Worm (Caenorhabditis elegans) whole organism, young adult: ENCODE results near the gene nspd-6.

ENCODE experiments used
- F37B4.10 ChIP-seq: fragments of 200-800 bp; sonication (Bioruptor generic); IDR thresholded peaks from 2 replicates; pipeline ENCODE4 v1.3.6; 2022; ENCODE audit warnings: missing genetic modification characterization, missing compliant biosample characterization
- Y53F4B.3 ChIP-seq: fragments of 200-800 bp; sonication (Bioruptor generic); IDR thresholded peaks from 2 replicates; pipeline ENCODE4 v1.3.6; 2022; ENCODE audit warnings: missing genetic modification reagents, missing genetic modification characterization, missing compliant biosample characterization
- Y67H2A.10 ChIP-seq: fragments of 200-800 bp; sonication (Bioruptor generic); conservative IDR thresholded peaks from 2 replicates; pipeline ENCODE4 v1.3.6; 2022; ENCODE audit warnings: missing genetic modification reagents, missing genetic modification characterization, missing compliant biosample characterization
- ZK185.1 ChIP-seq: sonication (generic microtip); optimal IDR thresholded peaks from 2 replicates; lab custom pipeline; 2016; ENCODE audit warnings: mild to moderate bottlenecking, missing genetic modification characterization, missing compliant biosample characterization; ENCODE audit not compliant: poor library complexity, severe bottlenecking
- ama-1 ChIP-seq, 3 experiments: fragments of 150-350 bp in 1 of 3; sonication (generic microtip) in 2 of 3; optimal IDR thresholded peaks; 2 replicates each; lab custom pipeline; 2014 to 2018; ENCODE audit warnings: missing biosample characterization in 2 of 3, missing genetic modification characterization in 2 of 3, missing genetic modification reagents in 2 of 3
- lin-35 ChIP-seq, 3 experiments: fragments of 150-350 bp in 2 of 3; sonication (generic microtip) in 1 of 3; optimal IDR thresholded peaks; 2 replicates each; lab custom pipeline; 2014 to 2018; ENCODE audit warnings: missing biosample characterization in 3 of 3, missing genetic modification characterization in 3 of 3, missing genetic modification reagents in 3 of 3
- madf-3 ChIP-seq: fragments of 200-800 bp; sonication (Bioruptor generic); IDR thresholded peaks from 2 replicates; pipeline ENCODE4 v1.3.6; 2022; ENCODE audit warnings: missing genetic modification reagents, missing genetic modification characterization, missing compliant biosample characterization
- madf-6 ChIP-seq: fragments of 200-800 bp; sonication (Bioruptor generic); IDR thresholded peaks from 2 replicates; pipeline ENCODE4 v1.3.6; 2022; ENCODE audit warnings: missing genetic modification reagents, missing genetic modification characterization, missing compliant biosample characterization
- nfya-1 ChIP-seq: sonication (generic microtip); optimal IDR thresholded peaks from 2 replicates; lab custom pipeline; 2017; ENCODE audit warnings: antibody characterized with exemption, missing compliant biosample characterization, missing genetic modification characterization, borderline replicate concordance; ENCODE audit not compliant: insufficient read depth
- pbrm-1 ChIP-seq: fragments of 200-800 bp; sonication (Bioruptor generic); IDR thresholded peaks from 2 replicates; pipeline ENCODE4 v1.3.6; 2022; ENCODE audit warnings: missing genetic modification reagents, missing genetic modification characterization, missing compliant biosample characterization
- rcor-1 ChIP-seq: fragments of 200-800 bp; sonication (Bioruptor generic); IDR thresholded peaks from 2 replicates; pipeline ENCODE4 v1.3.6; 2022; ENCODE audit warnings: missing genetic modification reagents, missing genetic modification characterization, missing compliant biosample characterization
- snpc-3.4 ChIP-seq: sonication (generic microtip); optimal IDR thresholded peaks from 2 replicates; lab custom pipeline; 2017; ENCODE audit warnings: missing genetic modification characterization, mild to moderate bottlenecking, missing compliant biosample characterization, antibody characterized with exemption, moderate library complexity, missing genotype, missing genetic modification reagents
- unc-130 ChIP-seq: sonication (generic microtip); optimal IDR thresholded peaks from 2 replicates; lab custom pipeline; 2016; ENCODE audit warnings: missing genetic modification reagents, missing genetic modification characterization, missing compliant biosample characterization
- ztf-26 ChIP-seq: sonication (generic microtip); optimal IDR thresholded peaks from 2 replicates; lab custom pipeline; 2017; ENCODE audit warnings: missing genetic modification characterization, missing compliant biosample characterization

ce11 chrIV:5160171-5160570, 5.4 kb downstream of the nspd-6 start, which contains the start of the genes C24D10.6 and C24D10.4:
- TF ChIP-seq madf-6 (GFP tag; lab: Robert Waterston, UW) (no peak), ama-1 (optimal IDR thresholded peaks at IDR 0.05; lab: Kevin White, UChicago) (no peak), ama-1 (GFP tag; optimal IDR thresholded peaks at IDR 0.05; lab: Kevin White, UChicago) (no peak), Y53F4B.3 (GFP tag; lab: Robert Waterston, UW) (no peak), rcor-1 (GFP tag; lab: Robert Waterston, UW) (no peak), F37B4.10 (no peak), snpc-3.4 (tag; lab: Kevin White, UChicago) (no peak), unc-130 (GFP tag; lab: Kevin White, UChicago) (no peak), ZK185.1 (tag; lab: Kevin White, UChicago) (no peak), Y67H2A.10 (GFP tag; lab: Robert Waterston, UW) (no peak), lin-35 (GFP tag; optimal IDR thresholded peaks at IDR 0.05; lab: Kevin White, UChicago) (no peak), pbrm-1 (GFP tag; lab: Robert Waterston, UW) (no peak), ztf-26 (tag; lab: Kevin White, UChicago) (no peak), madf-3 (GFP tag; lab: Robert Waterston, UW) (no peak), nfya-1 (tag; lab: Kevin White, UChicago) (no peak)
